Worm (Caenorhabditis elegans) whole organism, L1 larva: ENCODE results near the gene atat-2.

Source experiments
- C04F5.9 ChIP-seq: sonication (generic microtip); optimal IDR thresholded peaks from 2 replicates; lab custom pipeline; 2016; ENCODE audit warnings: missing genetic modification characterization, missing compliant biosample characterization
- Y116A8C.19 ChIP-seq: sonication (generic microtip); optimal IDR thresholded peaks from 2 replicates; lab custom pipeline; 2016; ENCODE audit warnings: missing compliant biosample characterization, missing genetic modification characterization, borderline replicate concordance
- aha-1 ChIP-seq: fragments of 150-350 bp; optimal IDR thresholded peaks from 2 replicates; lab custom pipeline; 2014; ENCODE audit warnings: missing biosample characterization, missing genetic modification characterization
- blmp-1 ChIP-seq: fragments of 150-350 bp; optimal IDR thresholded peaks from 2 replicates; lab custom pipeline; 2014; ENCODE audit warnings: missing biosample characterization, missing genetic modification characterization
- ceh-90 ChIP-seq: sonication (generic microtip); optimal IDR thresholded peaks from 2 replicates; lab custom pipeline; 2016; ENCODE audit warnings: missing genetic modification characterization, missing compliant biosample characterization
- ces-1 ChIP-seq: fragments of 150-350 bp; optimal IDR thresholded peaks from 2 replicates; lab custom pipeline; 2014; ENCODE audit warnings: missing biosample characterization, missing genetic modification reagents, missing genetic modification characterization
- dsc-1 ChIP-seq: sonication (generic microtip); optimal IDR thresholded peaks from 2 replicates; lab custom pipeline; 2016; ENCODE audit warnings: mild to moderate bottlenecking, missing genetic modification characterization, missing compliant biosample characterization
- efl-1 ChIP-seq, 4 experiments: fragments of 150-350 bp; optimal IDR thresholded peaks in 3 of 4; peaks in 1 of 4; 1 replicate in 1 of 4; 2 replicates in 3 of 4; lab custom pipeline; 2014; ENCODE audit warnings: missing biosample characterization in 2 of 4, missing genetic modification characterization in 2 of 4, missing genetic modification reagents in 2 of 4
- egl-27 ChIP-seq, 2 experiments: fragments of 150-350 bp in 1 of 2; sonication (generic microtip); optimal IDR thresholded peaks; 3 replicates each; lab custom pipeline; 2017 to 2018; ENCODE audit warnings: missing biosample characterization in 2 of 2, missing genetic modification characterization in 2 of 2, missing genetic modification reagents in 2 of 2
- elt-2 ChIP-seq: sonication (generic microtip); optimal IDR thresholded peaks from 2 replicates; lab custom pipeline; 2016; ENCODE audit warnings: missing genetic modification characterization, mild to moderate bottlenecking, inconsistent platforms, missing compliant biosample characterization, missing genetic modification reagents
- elt-3 ChIP-seq, 6 experiments: fragments of 150-350 bp in 1 of 6; sonication (generic microtip); optimal IDR thresholded peaks; 2 replicates each; lab custom pipeline; 2017 to 2018; ENCODE audit warnings: missing biosample characterization in 6 of 6, missing genetic modification characterization in 6 of 6, inconsistent platforms in 1 of 6
- ets-5 ChIP-seq: fragments of 200-800 bp; sonication (Bioruptor generic); IDR thresholded peaks from 2 replicates; pipeline ENCODE4 v1.3.6; 2022; ENCODE audit warnings: missing genetic modification characterization, missing compliant biosample characterization
- fkh-4 ChIP-seq: sonication (generic microtip); optimal IDR thresholded peaks from 2 replicates; lab custom pipeline; 2016; ENCODE audit warnings: missing compliant biosample characterization, missing genetic modification characterization, borderline replicate concordance
- hlh-17 ChIP-seq: fragments of 200-800 bp; sonication (Bioruptor generic); optimal IDR thresholded peaks from 2 replicates; lab custom pipeline; 2018; ENCODE audit warnings: missing genetic modification characterization, mild to moderate bottlenecking, missing compliant biosample characterization, moderate library complexity, borderline replicate concordance
- hlh-4 ChIP-seq: sonication (generic microtip); optimal IDR thresholded peaks from 2 replicates; lab custom pipeline; 2016; ENCODE audit warnings: mild to moderate bottlenecking, missing genetic modification characterization, missing compliant biosample characterization
- irx-1 ChIP-seq: sonication (generic microtip); optimal IDR thresholded peaks from 2 replicates; lab custom pipeline; 2016; ENCODE audit warnings: missing genetic modification characterization, missing compliant biosample characterization
- lin-13 ChIP-seq: fragments of 150-350 bp; optimal IDR thresholded peaks from 2 replicates; lab custom pipeline; 2014; ENCODE audit warnings: missing biosample characterization, missing genetic modification reagents, missing genetic modification characterization
- lin-14 ChIP-seq: fragments of 200-800 bp; sonication (Bioruptor generic); optimal IDR thresholded peaks from 2 replicates; lab custom pipeline; 2018; ENCODE audit warnings: mild to moderate bottlenecking, missing genetic modification characterization, moderate library complexity, missing compliant biosample characterization
- lin-15B ChIP-seq: fragments of 150-350 bp; sonication (generic microtip); optimal IDR thresholded peaks from 3 replicates; lab custom pipeline; 2014; ENCODE audit warnings: missing biosample characterization, missing genetic modification characterization
- lin-35 ChIP-seq, 2 experiments: fragments of 150-350 bp; optimal IDR thresholded peaks; 2 replicates each; lab custom pipeline; 2014; ENCODE audit warnings: missing biosample characterization in 2 of 2, missing genetic modification characterization in 2 of 2, missing genetic modification reagents in 2 of 2
- lsy-2 ChIP-seq, 2 experiments: fragments of 150-350 bp; optimal IDR thresholded peaks; 2 replicates each; lab custom pipeline; 2014; ENCODE audit warnings: missing biosample characterization in 2 of 2, missing genetic modification characterization in 2 of 2
- mdl-1 ChIP-seq, 2 experiments: fragments of 150-350 bp; optimal IDR thresholded peaks; 2 replicates each; lab custom pipeline; 2014 to 2017; ENCODE audit warnings: missing biosample characterization in 2 of 2, missing genetic modification characterization in 2 of 2, inconsistent platforms in 1 of 2
- mef-2 ChIP-seq: fragments of 150-350 bp; optimal IDR thresholded peaks from 2 replicates; lab custom pipeline; 2014; ENCODE audit warnings: missing biosample characterization, missing genetic modification characterization
- mep-1 ChIP-seq: fragments of 150-350 bp; optimal IDR thresholded peaks from 2 replicates; lab custom pipeline; 2014; ENCODE audit warnings: missing biosample characterization, missing genetic modification characterization
- nhr-19 ChIP-seq: fragments of 200-800 bp; sonication (Bioruptor generic); conservative IDR thresholded peaks from 2 replicates; pipeline ENCODE4 v1.3.6; 2022; ENCODE audit warnings: missing genetic modification characterization, missing compliant biosample characterization
- nhr-20 ChIP-seq: sonication (generic microtip); optimal IDR thresholded peaks from 2 replicates; lab custom pipeline; 2016; ENCODE audit warnings: mild to moderate bottlenecking, missing genetic modification characterization, missing compliant biosample characterization
- nhr-237 ChIP-seq: fragments of 150-350 bp; optimal IDR thresholded peaks from 2 replicates; lab custom pipeline; 2014; ENCODE audit warnings: missing biosample characterization, missing genetic modification characterization
- nhr-28 ChIP-seq: fragments of 150-350 bp; optimal IDR thresholded peaks from 2 replicates; lab custom pipeline; 2014; ENCODE audit warnings: missing biosample characterization, missing genetic modification characterization
- nhr-71 ChIP-seq: sonication (generic microtip); optimal IDR thresholded peaks from 2 replicates; lab custom pipeline; 2016; ENCODE audit warnings: mild to moderate bottlenecking, missing genetic modification characterization, moderate library complexity, missing compliant biosample characterization
- nhr-77 ChIP-seq: fragments of 150-350 bp; optimal IDR thresholded peaks from 2 replicates; lab custom pipeline; 2014; ENCODE audit warnings: missing biosample characterization, missing genetic modification characterization
- nhr-84 ChIP-seq: sonication (generic microtip); optimal IDR thresholded peaks from 2 replicates; lab custom pipeline; 2017; ENCODE audit warnings: missing biosample characterization, missing genetic modification characterization
- nhr-85 ChIP-seq: sonication (generic microtip); peaks from one replicate; lab custom pipeline; 2016; ENCODE audit warnings: missing genetic modification characterization, inconsistent platforms, missing compliant biosample characterization
- pag-3 ChIP-seq: sonication (generic microtip); optimal IDR thresholded peaks from 2 replicates; lab custom pipeline; 2017; ENCODE audit warnings: missing genetic modification characterization, mild to moderate bottlenecking, missing compliant biosample characterization, antibody characterized with exemption, borderline replicate concordance; ENCODE audit not compliant: insufficient read depth
- pqm-1 ChIP-seq: sonication (generic microtip); optimal IDR thresholded peaks from 3 replicates; lab custom pipeline; 2017; ENCODE audit warnings: missing biosample characterization, missing genetic modification characterization
- snpc-4 ChIP-seq: fragments of 150-350 bp; optimal IDR thresholded peaks from 2 replicates; lab custom pipeline; 2014; ENCODE audit warnings: missing biosample characterization, missing genetic modification characterization
- snu-23 ChIP-seq: sonication (generic microtip); optimal IDR thresholded peaks from 2 replicates; lab custom pipeline; 2016; ENCODE audit warnings: missing genetic modification characterization, missing compliant biosample characterization
- sox-4 ChIP-seq: sonication (generic microtip); optimal IDR thresholded peaks from 2 replicates; lab custom pipeline; 2016; ENCODE audit warnings: missing genetic modification characterization, missing compliant biosample characterization
- swsn-7 ChIP-seq: sonication (generic microtip); optimal IDR thresholded peaks from 2 replicates; lab custom pipeline; 2016; ENCODE audit warnings: missing genetic modification characterization, missing compliant biosample characterization
- unc-130 ChIP-seq: fragments of 150-350 bp; optimal IDR thresholded peaks from 2 replicates; lab custom pipeline; 2017; ENCODE audit warnings: missing biosample characterization, missing genetic modification characterization, inconsistent platforms
- unc-30 ChIP-seq: sonication (generic microtip); optimal IDR thresholded peaks from 2 replicates; lab custom pipeline; 2017; ENCODE audit warnings: missing biosample characterization, missing genetic modification characterization
- unc-86 ChIP-seq: sonication (generic microtip); optimal IDR thresholded peaks from 2 replicates; lab custom pipeline; 2016; ENCODE audit warnings: missing genetic modification characterization, missing compliant biosample characterization
- vab-15 ChIP-seq: sonication (generic microtip); optimal IDR thresholded peaks from 2 replicates; lab custom pipeline; 2017; ENCODE audit warnings: missing genotype, mild to moderate bottlenecking, missing genetic modification characterization, missing compliant biosample characterization

Gene atat-2

DNA sequence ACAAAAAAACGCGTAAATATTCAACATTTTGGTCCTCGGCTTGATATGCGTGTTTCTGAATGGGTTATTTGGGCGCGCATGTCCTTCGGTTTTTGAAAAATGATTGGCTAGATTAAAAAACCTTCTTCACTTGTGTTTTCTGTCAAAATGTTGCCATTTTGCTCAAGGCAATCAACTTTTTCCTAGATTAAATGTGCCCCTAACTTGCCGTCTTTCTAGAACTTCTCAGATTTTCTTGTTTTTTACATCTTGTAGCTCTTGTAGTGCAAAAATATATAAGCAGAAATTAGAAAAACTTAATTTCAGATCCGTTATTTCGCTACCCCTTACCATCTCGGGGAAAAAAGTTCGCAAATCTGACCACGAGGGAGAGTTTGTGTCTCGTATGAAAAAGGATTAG is 27.1 kb upstream of the atat-2 start, which contains the start of gene hbl-1:
Gene hbl-1, plus strand, starts transcription at position 301 of the 400 bp plus-strand sequence.
- TF ChIP-seq nhr-28 (tag; lab: Kevin White, UChicago): no peak

- TF ChIP-seq nhr-71 (no peak), unc-130 (no peak), aha-1 (tag; lab: Kevin White, UChicago) (no peak), efl-1 (optimal IDR thresholded peaks at IDR 0.05; lab: Kevin White, UChicago) (no peak), efl-1 (GFP tag; optimal IDR thresholded peaks at IDR 0.05 in 1 of 2; lab: Kevin White, UChicago) (no peak), egl-27 (tag; optimal IDR thresholded peaks at IDR 0.05; lab: Kevin White, UChicago) (no peak), unc-86 (tag; lab: Kevin White, UChicago) (no peak), irx-1 (tag; lab: Kevin White, UChicago) (no peak), ceh-90 (tag; lab: Kevin White, UChicago) (no peak), elt-3 (tag; optimal IDR thresholded peaks at IDR 0.05; lab: Kevin White, UChicago) (no peak), mdl-1 (tag; optimal IDR thresholded peaks at IDR 0.05; lab: Kevin White, UChicago) (no peak)
Measured at ce11 chrX:5826976-5827375, 21.9 kb upstream of the atat-2 start.

DNA sequence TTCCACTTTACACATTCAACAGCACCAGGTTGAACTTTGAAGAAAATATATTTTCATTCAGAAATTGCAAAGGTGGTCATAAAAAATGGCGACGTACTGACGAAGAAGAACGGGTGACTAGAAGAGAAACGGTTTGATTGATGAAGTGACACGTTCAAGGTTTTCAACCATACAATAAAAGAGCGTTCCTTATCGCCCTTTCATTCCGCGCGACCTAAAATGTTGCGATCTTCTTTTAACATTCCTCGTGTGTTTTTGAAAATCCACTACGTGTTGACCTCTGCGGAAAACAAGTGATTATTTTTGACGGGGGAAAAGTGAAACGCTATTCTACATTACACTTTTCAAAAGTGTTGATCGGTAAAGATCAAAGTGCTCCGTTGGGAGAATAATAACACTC is 20.8 kb upstream of the atat-2 start:
- TF ChIP-seq fkh-4 (tag; lab: Kevin White, UChicago) (no peak), lin-13 (GFP tag; lab: Kevin White, UChicago) (no peak), unc-30 (no peak), nhr-20 (tag; lab: Kevin White, UChicago) (peak; percentile 12), mef-2 (tag; lab: Kevin White, UChicago) (no peak), blmp-1 (tag; lab: Kevin White, UChicago) (peak; percentile 95), mep-1 (no peak), nhr-85 (tag; lab: Kevin White, UChicago) (peak; percentile 78), unc-130 (no peak), snu-23 (GFP tag; lab: Kevin White, UChicago) (no peak), irx-1 (tag; lab: Kevin White, UChicago) (no peak), snpc-4 (no peak), mdl-1 (tag; optimal IDR thresholded peaks at IDR 0.05; lab: Kevin White, UChicago) (no peak), elt-3 (tag; optimal IDR thresholded peaks at IDR 0.05; lab: Kevin White, UChicago) (peak in 1 of 6 experiments; percentile 57), dsc-1 (tag; lab: Kevin White, UChicago) (no peak), nhr-71 (peak; percentile 22), lsy-2 (tag; optimal IDR thresholded peaks at IDR 0.05; lab: Kevin White, UChicago) (peak in 1 of 2 experiments; percentile 10), hlh-4 (no peak), vab-15 (tag; lab: Kevin White, UChicago) (no peak), nhr-19 (no peak), ces-1 (GFP tag; lab: Kevin White, UChicago) (no peak), lin-14 (GFP tag; lab: Kevin White, UChicago) (peak; percentile 68), ets-5 (GFP tag; lab: Robert Waterston, UW) (no peak), nhr-237 (tag; lab: Kevin White, UChicago) (no peak), Y116A8C.19 (no peak), lin-35 (GFP tag; optimal IDR thresholded peaks at IDR 0.05; lab: Kevin White, UChicago) (no peak)
- TF ChIP-seq, all 84 proteins: peak for 7

DNA sequence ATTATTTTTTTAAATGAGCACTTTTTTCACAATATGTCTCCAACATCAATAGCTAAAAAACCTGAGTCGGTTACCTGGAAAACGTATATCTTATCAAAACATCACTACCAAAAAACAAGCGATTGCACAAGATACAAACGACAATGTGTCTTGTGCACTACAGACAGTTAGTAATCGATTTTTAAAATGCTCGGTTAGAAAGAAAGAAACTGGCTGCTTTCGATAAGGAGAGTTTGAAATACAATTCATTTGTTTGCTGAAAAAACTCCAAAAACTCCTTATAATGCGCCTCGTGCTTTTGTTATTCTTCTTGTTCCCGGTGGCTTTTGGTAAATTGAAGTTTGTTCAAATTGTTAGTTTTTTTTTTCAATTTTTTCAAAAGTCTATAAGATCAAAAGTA is 19.7 kb upstream of the atat-2 start, which contains the start of gene acp-5:
Gene acp-5, plus strand, starts transcription at position 261 of the 400 bp plus-strand sequence.
- TF ChIP-seq efl-1 (optimal IDR thresholded peaks at IDR 0.05; lab: Kevin White, UChicago) (no peak), efl-1 (GFP tag; optimal IDR thresholded peaks at IDR 0.05 in 1 of 2; lab: Kevin White, UChicago) (peak in 1 of 2 experiments; percentile 90), nhr-84 (tag; lab: Kevin White, UChicago) (no peak), elt-2 (peak; percentile 48)

DNA sequence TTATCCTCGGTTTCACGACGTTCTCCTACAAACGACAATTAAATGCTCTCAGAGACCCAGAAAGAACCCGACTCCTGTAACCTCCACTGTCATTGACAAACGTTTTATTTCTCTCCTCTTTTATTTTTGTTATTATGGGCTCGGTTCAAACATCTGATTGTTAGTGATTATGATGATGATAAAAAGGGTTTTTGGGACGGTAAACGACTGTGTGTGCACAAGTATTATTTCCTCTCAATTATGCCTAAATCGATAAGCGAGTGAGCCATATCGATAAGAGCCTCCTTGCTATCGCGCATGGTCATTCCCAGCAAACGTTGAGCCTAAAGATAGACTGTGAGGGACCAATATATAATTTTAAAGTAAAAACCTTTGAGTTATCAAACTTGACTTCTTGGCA is 17.1 kb upstream of the atat-2 start:
- TF ChIP-seq nhr-77 (tag; lab: Kevin White, UChicago): no peak
- TF ChIP-seq mef-2 (tag; lab: Kevin White, UChicago): no peak
- no peak for TF ChIP-seq swsn-7 (tag; lab: Kevin White, UChicago)
- no peak for TF ChIP-seq dsc-1 (tag; lab: Kevin White, UChicago)
- no peak for TF ChIP-seq pag-3 (tag; lab: Kevin White, UChicago)
- no peak for TF ChIP-seq unc-30
- no peak for TF ChIP-seq aha-1 (tag; lab: Kevin White, UChicago)
- peak; percentile 41 for TF ChIP-seq elt-2
- no peak for TF ChIP-seq hlh-17
- TF ChIP-seq sox-4 (tag; lab: Kevin White, UChicago): no peak
- no peak for TF ChIP-seq C04F5.9
- peak; percentile 36 for TF ChIP-seq pqm-1 (tag; lab: Kevin White, UChicago)
- TF ChIP-seq lin-15B: no peak
- no peak for TF ChIP-seq ceh-90 (tag; lab: Kevin White, UChicago)
